Worm (Caenorhabditis elegans) whole organism, late embryonic: ENCODE data around the gene tpst-2.

Source experiments
- ama-1 ChIP-seq: fragments of 150-350 bp; optimal IDR thresholded peaks from 2 replicates; lab custom pipeline; 2014
- ceh-18 ChIP-seq: sonication (generic microtip); optimal IDR thresholded peaks from 2 replicates; lab custom pipeline; 2016; ENCODE audit warnings: missing genetic modification characterization, missing compliant biosample characterization
- ceh-34 ChIP-seq: sonication (generic microtip); optimal IDR thresholded peaks from 2 replicates; lab custom pipeline; 2016; ENCODE audit warnings: mild to moderate bottlenecking, missing genetic modification characterization, missing compliant biosample characterization
- ceh-9 ChIP-seq: sonication (generic microtip); optimal IDR thresholded peaks from 2 replicates; lab custom pipeline; 2016; ENCODE audit warnings: mild to moderate bottlenecking, missing genetic modification characterization, inconsistent platforms, missing compliant biosample characterization
- eyg-1 ChIP-seq: sonication (generic microtip); optimal IDR thresholded peaks from 2 replicates; lab custom pipeline; 2016; ENCODE audit warnings: missing genotype, missing genetic modification characterization, missing compliant biosample characterization
- fkh-10 ChIP-seq: fragments of 150-350 bp; optimal IDR thresholded peaks from 2 replicates; lab custom pipeline; 2014; ENCODE audit warnings: missing biosample characterization, missing genetic modification reagents, missing genetic modification characterization
- hlh-13 ChIP-seq: fragments of 200-800 bp; sonication (Bioruptor generic); optimal IDR thresholded peaks from 2 replicates; lab custom pipeline; 2018; ENCODE audit warnings: mild to moderate bottlenecking, missing genetic modification characterization, missing compliant biosample characterization
- nfya-1 ChIP-seq: sonication (generic microtip); optimal IDR thresholded peaks from 2 replicates; lab custom pipeline; 2017; ENCODE audit warnings: missing genetic modification characterization, mild to moderate bottlenecking, missing compliant biosample characterization, antibody characterized with exemption, moderate library complexity
- odd-2 ChIP-seq: sonication (generic microtip); optimal IDR thresholded peaks from 2 replicates; lab custom pipeline; 2017; ENCODE audit warnings: antibody characterized with exemption, mild to moderate bottlenecking, missing genetic modification characterization, missing compliant biosample characterization
- pag-3 ChIP-seq: sonication (generic microtip); optimal IDR thresholded peaks from 2 replicates; lab custom pipeline; 2016; ENCODE audit warnings: missing compliant biosample characterization, missing genetic modification characterization, borderline replicate concordance
- pat-9 ChIP-seq: fragments of 200-800 bp; sonication (Bioruptor generic); optimal IDR thresholded peaks from 2 replicates; lab custom pipeline; 2018; ENCODE audit warnings: mild to moderate bottlenecking, missing genetic modification characterization, moderate library complexity, missing compliant biosample characterization
- pax-1 ChIP-seq: fragments of 150-350 bp; optimal IDR thresholded peaks from 2 replicates; lab custom pipeline; 2014; ENCODE audit warnings: missing biosample characterization, missing genetic modification characterization
- ref-2 ChIP-seq: sonication (generic microtip); optimal IDR thresholded peaks from 2 replicates; lab custom pipeline; 2016; ENCODE audit warnings: missing genetic modification characterization, missing compliant biosample characterization
- rnt-1 ChIP-seq: sonication (generic microtip); optimal IDR thresholded peaks from 2 replicates; lab custom pipeline; 2016; ENCODE audit warnings: missing genetic modification characterization, missing compliant biosample characterization
- sox-2 ChIP-seq: fragments of 200-800 bp; sonication (Bioruptor generic); IDR thresholded peaks from 2 replicates; pipeline ENCODE4 v1.3.6; 2022; ENCODE audit warnings: missing genetic modification reagents, missing genetic modification characterization, missing compliant biosample characterization
- tbx-7 ChIP-seq: sonication (generic microtip); optimal IDR thresholded peaks from 2 replicates; lab custom pipeline; 2016; ENCODE audit warnings: missing genotype, missing genetic modification characterization, missing compliant biosample characterization
- unc-3 ChIP-seq, 2 experiments: fragments of 200-800 bp in 1 of 2; sonication (Bioruptor generic) in 1 of 2; sonication (generic microtip) in 1 of 2; conservative IDR thresholded peaks in 1 of 2; optimal IDR thresholded peaks in 1 of 2; 2 replicates each; pipeline versions ENCODE4 v1.3.6 to Lab custom; 2016 to 2022; ENCODE audit warnings: missing compliant biosample characterization in 2 of 2, missing genetic modification characterization in 2 of 2, missing genetic modification reagents in 1 of 2
- unc-42 ChIP-seq: sonication (generic microtip); optimal IDR thresholded peaks from 2 replicates; lab custom pipeline; 2016; ENCODE audit warnings: missing genotype, missing genetic modification characterization, missing compliant biosample characterization

tpst-2 gene

DNA sequence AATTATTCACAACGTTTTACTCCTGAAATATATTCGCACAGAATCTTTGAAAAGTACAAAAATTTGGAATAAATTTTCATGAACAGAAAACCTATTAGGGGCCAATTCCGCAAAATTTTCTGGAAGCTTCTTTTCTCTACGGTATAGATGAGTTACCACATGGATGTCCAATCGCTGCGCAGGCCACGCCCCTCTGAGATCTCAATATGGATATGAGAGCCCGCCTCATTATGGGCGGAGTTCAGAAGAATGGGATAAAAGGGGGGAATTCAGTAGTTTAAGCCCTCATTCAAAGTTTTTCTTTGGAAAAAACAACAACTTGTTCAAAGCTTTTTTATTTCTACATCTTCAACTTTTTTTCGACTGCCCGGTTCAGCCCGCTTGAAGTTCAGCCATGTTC lies 40.5 kb downstream of the tpst-2 start, which contains the start of gene daf-7:
Gene daf-7 (plus strand): TSS at position 301 of the 400 bp plus-strand sequence.
- TF ChIP-seq nfya-1 (tag; lab: Kevin White, UChicago) (no peak), hlh-13 (GFP tag; lab: Kevin White, UChicago) (no peak), tbx-7 (tag; lab: Kevin White, UChicago) (no peak), fkh-10 (GFP tag; lab: Kevin White, UChicago) (no peak), unc-3 (GFP tag; conservative IDR thresholded peaks at IDR 0.05; lab: Robert Waterston, UW) (no peak), unc-3 (tag; optimal IDR thresholded peaks at IDR 0.05; lab: Kevin White, UChicago) (no peak), ref-2 (tag; lab: Kevin White, UChicago) (no peak), ceh-18 (tag; lab: Kevin White, UChicago) (no peak), pax-1 (tag; lab: Kevin White, UChicago) (no peak), ceh-9 (tag; lab: Kevin White, UChicago) (no peak), pat-9 (tag; lab: Kevin White, UChicago) (no peak), rnt-1 (tag; lab: Kevin White, UChicago) (no peak), sox-2 (GFP tag; lab: Robert Waterston, UW) (no peak)

DNA sequence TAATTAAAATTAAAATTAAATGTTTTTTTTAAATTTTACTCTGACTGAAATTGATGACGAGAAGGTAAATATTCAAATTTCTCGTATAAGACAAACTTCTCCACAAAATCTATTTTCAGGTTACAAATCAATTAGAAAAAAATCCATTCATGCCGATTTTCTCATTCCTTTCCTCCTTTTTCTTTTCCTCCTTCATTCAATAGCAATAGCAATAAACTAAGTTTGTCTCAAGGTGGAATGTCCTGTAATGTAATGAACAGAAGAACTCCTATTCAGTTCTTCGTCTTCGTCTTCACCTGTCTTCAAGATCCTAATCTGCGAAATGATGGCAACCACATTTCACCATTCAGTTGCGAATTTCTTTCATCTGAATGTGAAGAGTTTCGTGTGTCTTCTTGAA lies 44.8 kb downstream of the tpst-2 start, which contains the start of gene dac-1:
Gene dac-1 (plus strand): TSS at position 301 of the 400 bp plus-strand sequence.
- TF ChIP-seq ama-1 = no peak

DNA sequence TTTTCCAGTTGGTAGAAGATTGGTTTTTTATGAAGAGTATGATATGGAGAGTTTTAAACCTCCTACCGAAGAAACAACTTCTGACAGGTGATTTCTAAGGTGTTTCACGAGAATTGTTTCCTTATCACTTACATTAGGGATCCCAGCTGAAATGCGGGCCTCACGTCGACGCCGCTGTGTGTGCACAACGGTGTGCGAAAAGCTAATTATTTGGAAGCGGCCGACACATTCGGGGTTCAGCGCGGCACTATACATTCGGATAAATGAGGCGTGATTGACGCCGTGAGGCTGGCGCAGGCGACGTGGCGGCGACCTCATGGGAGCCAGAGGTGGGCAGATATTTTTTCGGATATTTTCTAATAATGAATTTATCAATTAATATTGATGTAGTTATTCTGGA lies 48.3 kb downstream of the tpst-2 start:
- TF ChIP-seq tbx-7 (tag; lab: Kevin White, UChicago) (no peak), nfya-1 (tag; lab: Kevin White, UChicago) (no peak), unc-42 (tag; lab: Kevin White, UChicago) (no peak), hlh-13 (GFP tag; lab: Kevin White, UChicago) (no peak), ceh-34 (tag; lab: Kevin White, UChicago) (no peak), odd-2 (no peak), eyg-1 (no peak), pag-3 (tag; lab: Kevin White, UChicago) (no peak)
